Fruit fly (Drosophila melanogaster) whole organism, embryonic: ENCODE measurements around the gene CG8944.

Experiments used
- CG1024 ChIP-seq: fragments of 200-800 bp; sonication (Bioruptor generic); IDR thresholded peaks from 2 replicates; pipeline ENCODE4 v1.3.6; 2022; ENCODE audit warnings: missing biosample characterization, missing genetic modification characterization
- CG10267 ChIP-seq: fragments of 200-800 bp; sonication (Bioruptor generic); optimal IDR thresholded peaks from 2 replicates; lab custom pipeline; 2018; ENCODE audit warnings: missing biosample characterization, mild to moderate bottlenecking, missing genetic modification characterization, moderate library complexity
- CG10274 ChIP-seq: fragments of 200-800 bp; sonication (Bioruptor generic); optimal IDR thresholded peaks from 3 replicates; lab custom pipeline; 2017; ENCODE audit warnings: missing biosample characterization, mild to moderate bottlenecking, missing genetic modification characterization
- CG12236 ChIP-seq: fragments of 200-800 bp; sonication (Bioruptor generic); optimal IDR thresholded peaks from 2 replicates; lab custom pipeline; 2016; ENCODE audit warnings: missing biosample characterization, missing genetic modification characterization
- CG13894 ChIP-seq: fragments of 200-800 bp; sonication (Bioruptor generic); optimal IDR thresholded peaks from 3 replicates; lab custom pipeline; 2018; ENCODE audit warnings: missing biosample characterization, mild to moderate bottlenecking, missing genetic modification characterization, moderate library complexity
- CG14710 ChIP-seq: fragments of 200-800 bp; sonication (Bioruptor generic); optimal IDR thresholded peaks from 3 replicates; lab custom pipeline; 2019; ENCODE audit warnings: missing biosample characterization, mild to moderate bottlenecking, missing genetic modification characterization, moderate library complexity
- CG14965 ChIP-seq: fragments of 200-800 bp; sonication (Bioruptor generic); optimal IDR thresholded peaks from 2 replicates; lab custom pipeline; 2016; ENCODE audit warnings: missing biosample characterization, missing genetic modification characterization, borderline replicate concordance
- CG15073 ChIP-seq: fragments of 200-800 bp; sonication (Bioruptor generic); optimal IDR thresholded peaks from 2 replicates; lab custom pipeline; 2016; ENCODE audit warnings: missing biosample characterization, missing genetic modification characterization
- CG1602 ChIP-seq: fragments of 200-800 bp; sonication (Bioruptor generic); optimal IDR thresholded peaks from 3 replicates; lab custom pipeline; 2016; ENCODE audit warnings: missing biosample characterization, missing genetic modification characterization
- CG17359 ChIP-seq: fragments of 200-800 bp; sonication (Bioruptor generic); optimal IDR thresholded peaks from 3 replicates; lab custom pipeline; 2018; ENCODE audit warnings: missing biosample characterization, mild to moderate bottlenecking, missing genetic modification characterization, moderate library complexity
- CG18599 ChIP-seq: fragments of 200-800 bp; sonication (Bioruptor generic); optimal IDR thresholded peaks from 3 replicates; lab custom pipeline; 2017; ENCODE audit warnings: missing biosample characterization, missing genetic modification characterization, mild to moderate bottlenecking, moderate library complexity, missing genetic modification reagents
- CG3281 ChIP-seq: fragments of 200-800 bp; sonication (Bioruptor generic); optimal IDR thresholded peaks from 3 replicates; lab custom pipeline; 2017; ENCODE audit warnings: missing biosample characterization, mild to moderate bottlenecking, missing genetic modification characterization
- CG3407 ChIP-seq: fragments of 200-800 bp; sonication (Bioruptor generic); optimal IDR thresholded peaks from 2 replicates; lab custom pipeline; 2018; ENCODE audit warnings: missing biosample characterization, mild to moderate bottlenecking, missing genetic modification characterization
- CG34376 ChIP-seq: fragments of 200-800 bp; sonication (Bioruptor generic); optimal IDR thresholded peaks from 2 replicates; lab custom pipeline; 2018; ENCODE audit warnings: missing biosample characterization, mild to moderate bottlenecking, missing genetic modification characterization
- CG3838 ChIP-seq: fragments of 200-800 bp; sonication (Bioruptor generic); optimal IDR thresholded peaks from 3 replicates; lab custom pipeline; 2016; ENCODE audit warnings: missing biosample characterization, missing genetic modification characterization
- CG42726 ChIP-seq: fragments of 200-800 bp; sonication (Bioruptor generic); IDR thresholded peaks from 2 replicates; pipeline ENCODE4 v1.3.6; 2022; ENCODE audit warnings: missing biosample characterization, missing genetic modification characterization; ENCODE audit not compliant: partially characterized antibody
- CG4424 ChIP-seq: fragments of 200-800 bp; sonication (Bioruptor generic); optimal IDR thresholded peaks from 3 replicates; lab custom pipeline; 2016; ENCODE audit warnings: missing biosample characterization, missing genetic modification characterization
- CG5180 ChIP-seq: fragments of 200-800 bp; sonication (Bioruptor generic); optimal IDR thresholded peaks from 3 replicates; lab custom pipeline; 2017; ENCODE audit warnings: missing biosample characterization, missing genetic modification characterization, mild to moderate bottlenecking, moderate library complexity, missing genetic modification reagents
- CG7556 ChIP-seq: fragments of 200-800 bp; sonication (Bioruptor generic); optimal IDR thresholded peaks from 2 replicates; lab custom pipeline; 2017; ENCODE audit warnings: missing biosample characterization, mild to moderate bottlenecking, missing genetic modification characterization
- CG8924 ChIP-seq: fragments of 200-800 bp; optimal IDR thresholded peaks from 3 replicates; lab custom pipeline; 2019; ENCODE audit warnings: missing biosample characterization, mild to moderate bottlenecking, missing genetic modification characterization, moderate library complexity
- Dek ChIP-seq: fragments of 200-800 bp; sonication (Bioruptor generic); optimal IDR thresholded peaks from 3 replicates; lab custom pipeline; 2019; ENCODE audit warnings: missing biosample characterization, mild to moderate bottlenecking, missing genetic modification characterization, moderate library complexity
- Dp ChIP-seq: fragments of 200-800 bp; sonication (Bioruptor generic); optimal IDR thresholded peaks from 2 replicates; lab custom pipeline; 2018; ENCODE audit warnings: missing biosample characterization, mild to moderate bottlenecking, missing genetic modification characterization, moderate library complexity
- GATAe ChIP-seq: fragments of 200-800 bp; sonication (Bioruptor generic); conservative IDR thresholded peaks from 2 replicates; pipeline ENCODE4 v1.3.6; 2022; ENCODE audit warnings: missing biosample characterization, missing genetic modification characterization
- HmgD ChIP-seq: fragments of 200-800 bp; sonication (Bioruptor generic); optimal IDR thresholded peaks from 3 replicates; lab custom pipeline; 2016; ENCODE audit warnings: missing biosample characterization, missing genetic modification characterization
- Hr3 ChIP-seq: fragments of 200-800 bp; sonication (Bioruptor generic); optimal IDR thresholded peaks from 3 replicates; lab custom pipeline; 2016; ENCODE audit warnings: missing biosample characterization, missing genetic modification characterization
- Myb ChIP-seq: fragments of 200-800 bp; sonication (Bioruptor generic); optimal IDR thresholded peaks from 2 replicates; lab custom pipeline; 2016; ENCODE audit warnings: missing biosample characterization, missing genetic modification characterization
- Nf-YA ChIP-seq: fragments of 200-800 bp; sonication (Bioruptor generic); IDR thresholded peaks from 2 replicates; pipeline ENCODE4 v1.3.6; 2022; ENCODE audit warnings: missing biosample characterization, missing genetic modification characterization
- Optix ChIP-seq: fragments of 200-800 bp; sonication (Bioruptor generic); IDR thresholded peaks from 3 replicates; pipeline ENCODE4 v1.3.6; 2022; ENCODE audit warnings: missing biosample characterization, missing genetic modification characterization
- Sox100B ChIP-seq: fragments of 200-800 bp; sonication (Bioruptor generic); optimal IDR thresholded peaks from 3 replicates; lab custom pipeline; 2018; ENCODE audit warnings: missing biosample characterization, mild to moderate bottlenecking, missing genetic modification characterization
- Ssrp ChIP-seq: fragments of 200-800 bp; sonication (Bioruptor generic); optimal IDR thresholded peaks from 2 replicates; lab custom pipeline; 2018; ENCODE audit warnings: missing biosample characterization, mild to moderate bottlenecking, missing genetic modification characterization, moderate library complexity
- ab ChIP-seq: fragments of 200-800 bp; sonication (Bioruptor generic); optimal IDR thresholded peaks from 2 replicates; lab custom pipeline; 2016; ENCODE audit warnings: missing biosample characterization, missing genetic modification characterization
- ac ChIP-seq: fragments of 200-800 bp; sonication (Bioruptor generic); optimal IDR thresholded peaks from 3 replicates; lab custom pipeline; 2017; ENCODE audit warnings: missing biosample characterization, mild to moderate bottlenecking, missing genetic modification characterization
- ash1 ChIP-seq: fragments of 200-800 bp; sonication (Bioruptor generic); optimal IDR thresholded peaks from 2 replicates; lab custom pipeline; 2018; ENCODE audit warnings: missing biosample characterization, mild to moderate bottlenecking, missing genetic modification characterization
- chinmo ChIP-seq: fragments of 200-800 bp; sonication (Bioruptor generic); IDR thresholded peaks from 4 replicates; pipeline ENCODE4 v1.3.6; 2022; ENCODE audit warnings: missing biosample characterization, missing genetic modification characterization; ENCODE audit not compliant: partially characterized antibody
- gcm2 ChIP-seq: fragments of 200-800 bp; sonication (Bioruptor generic); optimal IDR thresholded peaks from 2 replicates; lab custom pipeline; 2016; ENCODE audit warnings: missing biosample characterization, missing genetic modification characterization
- gro ChIP-seq: fragments of 200-800 bp; sonication (Bioruptor generic); optimal IDR thresholded peaks from 2 replicates; lab custom pipeline; 2016; ENCODE audit warnings: missing biosample characterization, missing genetic modification characterization
- kay ChIP-seq: fragments of 200-800 bp; sonication (Bioruptor generic); optimal IDR thresholded peaks from 2 replicates; lab custom pipeline; 2016; ENCODE audit warnings: missing biosample characterization, missing genetic modification characterization
- mld ChIP-seq: fragments of 200-800 bp; sonication (Bioruptor generic); IDR thresholded peaks from 3 replicates; pipeline ENCODE4 v1.3.6; 2022; ENCODE audit warnings: missing biosample characterization, missing genetic modification characterization; ENCODE audit not compliant: partially characterized antibody
- nerfin-1 ChIP-seq: fragments of 200-800 bp; sonication (Bioruptor generic); optimal IDR thresholded peaks from 3 replicates; lab custom pipeline; 2019; ENCODE audit warnings: missing biosample characterization, mild to moderate bottlenecking, missing genetic modification characterization, moderate library complexity
- odd ChIP-seq: fragments of 200-800 bp; sonication (Bioruptor generic); optimal IDR thresholded peaks from 2 replicates; lab custom pipeline; 2017; ENCODE audit warnings: missing biosample characterization, mild to moderate bottlenecking, missing genetic modification characterization
- pb ChIP-seq: fragments of 200-800 bp; sonication (Bioruptor generic); optimal IDR thresholded peaks from 3 replicates; lab custom pipeline; 2016; ENCODE audit warnings: missing biosample characterization, missing genetic modification characterization
- phol ChIP-seq: fragments of 200-800 bp; sonication (Bioruptor generic); optimal IDR thresholded peaks from 3 replicates; lab custom pipeline; 2018; ENCODE audit warnings: missing biosample characterization, mild to moderate bottlenecking, missing genetic modification characterization, moderate library complexity
- sc ChIP-seq, 3 experiments: fragments of >200 bp in 2 of 3; fragments of 200-800 bp in 1 of 3; sonication (Bioruptor generic) in 1 of 3; optimal IDR thresholded peaks; 2 replicates in 2 of 3; 3 replicates in 1 of 3; lab custom pipeline; 2017; ENCODE audit warnings: mild to moderate bottlenecking in 1 of 3, missing biosample characterization in 1 of 3, missing genetic modification characterization in 1 of 3, missing genetic modification reagents in 1 of 3
- sd ChIP-seq: fragments of 200-800 bp; sonication (Bioruptor generic); optimal IDR thresholded peaks from 3 replicates; lab custom pipeline; 2018; ENCODE audit warnings: missing biosample characterization, mild to moderate bottlenecking, missing genetic modification characterization, moderate library complexity
- sens ChIP-seq: fragments of 200-800 bp; sonication (Bioruptor generic); peaks from one replicate; lab custom pipeline; 2016; ENCODE audit warnings: missing biosample characterization, missing genetic modification characterization
- tap ChIP-seq: fragments of 200-800 bp; optimal IDR thresholded peaks from 3 replicates; lab custom pipeline; 2019; ENCODE audit warnings: missing biosample characterization, mild to moderate bottlenecking, missing genetic modification characterization, moderate library complexity
- wek ChIP-seq: fragments of 200-800 bp; sonication (Bioruptor generic); optimal IDR thresholded peaks from 3 replicates; lab custom pipeline; 2018; ENCODE audit warnings: missing biosample characterization, mild to moderate bottlenecking, missing genetic modification characterization, moderate library complexity

CG8944 gene

DNA sequence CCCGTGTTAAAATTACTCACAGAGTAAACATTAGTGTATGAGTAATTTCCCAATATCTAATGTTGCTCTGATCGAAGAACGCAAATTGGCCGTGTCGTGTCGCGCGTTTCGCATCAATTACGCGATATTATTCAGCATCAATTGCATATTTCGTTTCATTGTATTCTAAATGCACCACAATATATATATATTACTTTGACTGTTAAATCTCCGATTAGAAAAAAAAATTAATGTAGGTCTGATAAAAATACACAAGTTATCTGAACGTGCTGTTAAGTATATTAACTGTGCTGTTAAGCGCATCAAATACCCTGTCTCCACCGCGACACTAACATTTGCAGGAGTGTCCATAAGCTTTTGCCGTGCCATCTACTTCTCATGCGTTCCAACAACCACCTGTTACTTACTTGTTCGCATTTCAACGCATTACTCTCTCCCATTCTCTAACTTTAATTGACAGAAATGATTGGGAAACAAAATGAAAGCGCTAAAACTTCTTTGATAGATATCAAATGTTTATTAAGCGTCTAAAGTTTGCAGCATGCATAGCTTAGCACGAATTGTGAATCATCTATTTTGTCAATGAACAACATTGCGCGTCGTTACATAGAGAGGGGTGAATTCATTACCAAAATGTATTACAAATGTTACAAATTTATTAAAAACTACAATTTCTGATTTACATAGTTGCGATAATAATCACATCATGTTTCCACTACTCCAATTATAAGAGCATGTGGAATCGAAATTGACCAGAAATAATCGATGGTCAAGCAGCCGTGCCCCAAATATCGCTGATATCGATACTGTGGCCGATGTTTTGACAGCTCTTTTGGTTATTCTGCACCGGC, 14.6 kb upstream of the CG8944 start, which contains the start of the genes Graf and mRpL3 (continued):
- peak; percentile 92 for TF ChIP-seq mld (GFP tag; lab: Robert Waterston, UW)
- TF ChIP-seq wek (GFP tag; lab: Kevin White, UChicago) = no peak
- no peak for TF ChIP-seq HmgD (GFP tag; lab: Kevin White, UChicago)
- TF ChIP-seq CG1602 = no peak
- no peak for TF ChIP-seq Dp
- no peak for TF ChIP-seq CG13894 (tag; lab: Kevin White, UChicago)
- TF ChIP-seq pb (GFP tag; lab: Kevin White, UChicago) = no peak
- TF ChIP-seq GATAe (GFP tag; lab: Robert Waterston, UW) = no peak
- TF ChIP-seq ash1 (GFP tag; lab: Kevin White, UChicago) = no peak
- TF ChIP-seq CG3838 = no peak
- TF ChIP-seq CG34376 = no peak
- TF ChIP-seq phol = peak; percentile 12
- no peak for TF ChIP-seq CG7556 (GFP tag; lab: Kevin White, UChicago)
- no peak for TF ChIP-seq Nf-YA (GFP tag; lab: Robert Waterston, UW)
- TF ChIP-seq odd (GFP tag; lab: Kevin White, UChicago) = no peak

DNA sequence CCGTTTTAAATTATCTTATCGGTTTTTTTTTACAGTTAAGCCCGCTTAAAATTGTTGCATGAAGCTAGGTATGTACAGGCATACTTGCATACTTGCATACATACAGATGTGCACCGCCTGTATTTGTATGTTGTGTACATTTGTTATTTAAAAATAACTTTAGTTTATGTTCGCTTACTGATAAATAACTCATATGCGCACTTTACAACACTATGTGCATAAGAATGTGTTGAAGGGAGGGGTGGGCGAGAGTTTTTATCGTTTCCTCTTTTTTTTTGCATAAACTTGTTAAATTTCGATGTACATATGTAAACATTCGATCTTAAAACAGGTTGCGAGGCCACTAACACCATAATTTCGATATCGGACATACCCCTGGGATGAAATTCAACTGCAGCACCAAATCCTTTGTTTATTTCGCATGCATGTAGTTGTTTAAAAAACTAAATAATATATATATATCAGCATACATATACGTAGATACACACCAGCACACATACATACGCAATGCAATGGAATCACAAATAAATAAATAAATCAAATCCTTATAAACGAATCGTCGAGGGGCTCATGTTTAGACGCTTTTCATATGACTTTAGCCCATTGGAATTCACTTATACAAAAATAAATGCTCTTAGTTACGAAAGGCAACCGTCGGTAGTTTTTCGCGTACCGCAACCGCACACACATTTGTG, 13.9 kb upstream of the CG8944 start:
- TF ChIP-seq tap (no peak), Sox100B (GFP tag; lab: Kevin White, UChicago) (no peak), ac (GFP tag; lab: Kevin White, UChicago) (no peak), gro (GFP tag; lab: Kevin White, UChicago) (no peak), CG42726 (GFP tag; lab: Robert Waterston, UW) (no peak), Optix (GFP tag; lab: Robert Waterston, UW) (no peak), CG17359 (tag; lab: Kevin White, UChicago) (no peak), Hr3 (GFP tag; lab: Kevin White, UChicago) (no peak), CG10274 (no peak), sd (tag; lab: Kevin White, UChicago) (peak; percentile 60), CG3281 (GFP tag; lab: Kevin White, UChicago) (no peak), gcm2 (GFP tag; lab: Kevin White, UChicago) (no peak), CG12236 (GFP tag; lab: Kevin White, UChicago) (no peak), Dek (no peak), CG18599 (GFP tag; lab: Kevin White, UChicago) (no peak), CG4424 (GFP tag; lab: Kevin White, UChicago) (no peak), nerfin-1 (tag; lab: Kevin White, UChicago) (peak; percentile 59), CG3407 (GFP tag; lab: Kevin White, UChicago) (no peak), Ssrp (tag; lab: Kevin White, UChicago) (no peak), CG14965 (GFP tag; lab: Kevin White, UChicago) (no peak), ab (GFP tag; lab: Kevin White, UChicago) (no peak), CG15073 (GFP tag; lab: Kevin White, UChicago) (no peak), CG5180 (GFP tag; lab: Kevin White, UChicago) (no peak), CG10267 (tag; lab: Kevin White, UChicago) (peak; percentile 66), CG8924 (tag; lab: Kevin White, UChicago) (peak; percentile 53), kay (GFP tag; lab: Kevin White, UChicago) (no peak), chinmo (0 out of 4 replicates have a peak, but pooled peaks have one; percentile 58), CG14710 (no peak), sens (peak; percentile 39), Myb (GFP tag; lab: Kevin White, UChicago) (no peak), sc (optimal IDR thresholded peaks at IDR 0.05; lab: Kevin White, UChicago) (no peak), sc (GFP tag; optimal IDR thresholded peaks at IDR 0.05; lab: Kevin White, UChicago) (no peak), CG1024 (GFP tag; lab: Robert Waterston, UW) (no peak)
